Worm (Caenorhabditis elegans) whole organism, late embryonic: ENCODE measurements around the gene chil-9.

Experiments
- K02D7.2 ChIP-seq: sonication (generic microtip); optimal IDR thresholded peaks from 2 replicates; lab custom pipeline; 2017; ENCODE audit warnings: mild to moderate bottlenecking, missing genetic modification characterization, missing compliant biosample characterization
- T23F11.4 ChIP-seq: fragments of 200-800 bp; sonication (Bioruptor generic); optimal IDR thresholded peaks from 2 replicates; lab custom pipeline; 2018; ENCODE audit warnings: mild to moderate bottlenecking, missing genetic modification characterization, missing compliant biosample characterization
- ama-1 ChIP-seq: fragments of 150-350 bp; optimal IDR thresholded peaks from 2 replicates; lab custom pipeline; 2014
- ceh-14 ChIP-seq: sonication (generic microtip); optimal IDR thresholded peaks from 2 replicates; lab custom pipeline; 2016; ENCODE audit warnings: missing genotype, missing genetic modification characterization, missing compliant biosample characterization
- ceh-18 ChIP-seq: sonication (generic microtip); optimal IDR thresholded peaks from 2 replicates; lab custom pipeline; 2016; ENCODE audit warnings: missing genetic modification characterization, missing compliant biosample characterization
- ceh-19 ChIP-seq: fragments of 200-800 bp; sonication (Bioruptor generic); optimal IDR thresholded peaks from 2 replicates; lab custom pipeline; 2018; ENCODE audit warnings: mild to moderate bottlenecking, missing genetic modification characterization, missing compliant biosample characterization
- ceh-22 ChIP-seq: sonication (generic microtip); optimal IDR thresholded peaks from 2 replicates; lab custom pipeline; 2017; ENCODE audit warnings: missing biosample characterization, missing genetic modification characterization
- ceh-30 ChIP-seq: fragments of 150-350 bp; optimal IDR thresholded peaks from 2 replicates; lab custom pipeline; 2014; ENCODE audit warnings: missing biosample characterization, missing genetic modification characterization
- ceh-31 ChIP-seq: sonication (generic microtip); optimal IDR thresholded peaks from 2 replicates; lab custom pipeline; 2016; ENCODE audit warnings: missing genetic modification characterization, missing compliant biosample characterization
- ceh-45 ChIP-seq: fragments of 200-800 bp; sonication (Bioruptor generic); IDR thresholded peaks from 2 replicates; pipeline ENCODE4 v1.3.6; 2022; ENCODE audit warnings: missing genetic modification reagents, missing genetic modification characterization, missing compliant biosample characterization
- ceh-9 ChIP-seq: sonication (generic microtip); optimal IDR thresholded peaks from 2 replicates; lab custom pipeline; 2016; ENCODE audit warnings: mild to moderate bottlenecking, missing genetic modification characterization, inconsistent platforms, missing compliant biosample characterization
- che-1 ChIP-seq: sonication (generic microtip); optimal IDR thresholded peaks from 2 replicates; lab custom pipeline; 2016; ENCODE audit warnings: mild to moderate bottlenecking, missing genetic modification characterization, missing compliant biosample characterization
- dve-1 ChIP-seq: sonication (generic microtip); optimal IDR thresholded peaks from 2 replicates; lab custom pipeline; 2017; ENCODE audit warnings: antibody characterized with exemption, mild to moderate bottlenecking, missing genetic modification characterization, missing compliant biosample characterization
- elt-2 ChIP-seq: sonication (generic microtip); optimal IDR thresholded peaks from 2 replicates; lab custom pipeline; 2016; ENCODE audit warnings: missing genetic modification reagents, missing genetic modification characterization, missing compliant biosample characterization
- elt-4 ChIP-seq: sonication (generic microtip); optimal IDR thresholded peaks from 2 replicates; lab custom pipeline; 2016; ENCODE audit warnings: missing genetic modification characterization, missing compliant biosample characterization
- ets-4 ChIP-seq: sonication (generic microtip); optimal IDR thresholded peaks from 2 replicates; lab custom pipeline; 2016; ENCODE audit warnings: missing genetic modification characterization, missing compliant biosample characterization
- eyg-1 ChIP-seq: sonication (generic microtip); optimal IDR thresholded peaks from 2 replicates; lab custom pipeline; 2016; ENCODE audit warnings: missing genotype, missing genetic modification characterization, missing compliant biosample characterization
- fkh-10 ChIP-seq: fragments of 150-350 bp; optimal IDR thresholded peaks from 2 replicates; lab custom pipeline; 2014; ENCODE audit warnings: missing biosample characterization, missing genetic modification reagents, missing genetic modification characterization
- fkh-6 ChIP-seq: sonication (generic microtip); optimal IDR thresholded peaks from 2 replicates; lab custom pipeline; 2016; ENCODE audit warnings: missing genetic modification characterization, missing compliant biosample characterization
- hlh-15 ChIP-seq: sonication (generic microtip); optimal IDR thresholded peaks from 2 replicates; lab custom pipeline; 2016; ENCODE audit warnings: missing genetic modification characterization, missing compliant biosample characterization
- hlh-30 ChIP-seq: sonication (generic microtip); optimal IDR thresholded peaks from 2 replicates; lab custom pipeline; 2017; ENCODE audit warnings: antibody characterized with exemption, missing genetic modification characterization, missing compliant biosample characterization; ENCODE audit not compliant: insufficient read depth
- lin-11 ChIP-seq: fragments of 200-800 bp; sonication (Bioruptor generic); optimal IDR thresholded peaks from 2 replicates; lab custom pipeline; 2018; ENCODE audit warnings: mild to moderate bottlenecking, missing genetic modification characterization, missing compliant biosample characterization
- nfya-1 ChIP-seq: sonication (generic microtip); optimal IDR thresholded peaks from 2 replicates; lab custom pipeline; 2017; ENCODE audit warnings: missing genetic modification characterization, mild to moderate bottlenecking, missing compliant biosample characterization, antibody characterized with exemption, moderate library complexity
- nhr-11 ChIP-seq: fragments of 150-350 bp; optimal IDR thresholded peaks from 2 replicates; lab custom pipeline; 2014; ENCODE audit warnings: missing biosample characterization, missing genetic modification characterization
- odd-2 ChIP-seq: sonication (generic microtip); optimal IDR thresholded peaks from 2 replicates; lab custom pipeline; 2017; ENCODE audit warnings: antibody characterized with exemption, mild to moderate bottlenecking, missing genetic modification characterization, missing compliant biosample characterization
- pag-3 ChIP-seq: sonication (generic microtip); optimal IDR thresholded peaks from 2 replicates; lab custom pipeline; 2016; ENCODE audit warnings: missing compliant biosample characterization, missing genetic modification characterization, borderline replicate concordance
- pat-9 ChIP-seq: fragments of 200-800 bp; sonication (Bioruptor generic); optimal IDR thresholded peaks from 2 replicates; lab custom pipeline; 2018; ENCODE audit warnings: mild to moderate bottlenecking, missing genetic modification characterization, moderate library complexity, missing compliant biosample characterization
- pax-1 ChIP-seq: fragments of 150-350 bp; optimal IDR thresholded peaks from 2 replicates; lab custom pipeline; 2014; ENCODE audit warnings: missing biosample characterization, missing genetic modification characterization
- pros-1 ChIP-seq: fragments of 150-350 bp; optimal IDR thresholded peaks from 2 replicates; lab custom pipeline; 2014; ENCODE audit warnings: missing biosample characterization, missing genetic modification reagents, missing genetic modification characterization
- sox-4 ChIP-seq: sonication (generic microtip); optimal IDR thresholded peaks from 2 replicates; lab custom pipeline; 2017; ENCODE audit warnings: mild to moderate bottlenecking, missing genetic modification characterization, inconsistent platforms, missing compliant biosample characterization
- syd-9 ChIP-seq: sonication (generic microtip); optimal IDR thresholded peaks from 2 replicates; lab custom pipeline; 2016; ENCODE audit warnings: mild to moderate bottlenecking, missing genetic modification characterization, moderate library complexity, missing compliant biosample characterization
- unc-42 ChIP-seq: sonication (generic microtip); optimal IDR thresholded peaks from 2 replicates; lab custom pipeline; 2016; ENCODE audit warnings: missing genotype, missing genetic modification characterization, missing compliant biosample characterization
- unc-55 ChIP-seq: sonication (generic microtip); optimal IDR thresholded peaks from 2 replicates; lab custom pipeline; 2017; ENCODE audit warnings: missing biosample characterization, missing genetic modification reagents, missing genetic modification characterization

chil-9 gene

DNA sequence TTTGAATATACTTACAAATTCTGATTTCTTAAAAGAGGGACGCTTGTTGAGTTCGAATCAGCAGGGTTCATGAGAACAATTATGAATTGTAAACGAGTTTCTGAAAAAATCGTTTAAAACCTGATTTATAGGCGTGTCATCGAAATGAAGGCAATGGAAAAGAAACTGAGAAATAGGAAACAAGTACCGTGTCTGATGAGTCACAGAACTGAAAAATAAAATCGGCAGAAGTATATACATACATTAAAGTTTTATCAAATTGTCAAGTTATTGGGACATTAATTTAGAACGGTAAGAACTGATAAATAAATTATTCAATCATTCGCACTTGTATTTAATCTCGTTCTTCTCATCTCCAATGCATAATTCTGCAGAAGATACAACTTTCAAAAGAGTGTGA is at the start of gene chil-9:
Gene chil-9 (minus strand): TSS at position 101 of the 400 bp plus-strand sequence.
- TF ChIP-seq ceh-22 (tag; lab: Kevin White, UChicago) (no peak), nfya-1 (tag; lab: Kevin White, UChicago) (no peak), pag-3 (tag; lab: Kevin White, UChicago) (no peak), ceh-9 (tag; lab: Kevin White, UChicago) (no peak), che-1 (tag; lab: Kevin White, UChicago) (no peak), unc-55 (no peak), nhr-11 (tag; lab: Kevin White, UChicago) (no peak), hlh-30 (tag; lab: Kevin White, UChicago) (no peak), lin-11 (tag; lab: Kevin White, UChicago) (no peak), K02D7.2 (no peak), sox-4 (tag; lab: Kevin White, UChicago) (no peak), pros-1 (tag; lab: Kevin White, UChicago) (no peak), elt-2 (tag; lab: Kevin White, UChicago) (no peak), fkh-6 (tag; lab: Kevin White, UChicago) (no peak), odd-2 (no peak), pax-1 (tag; lab: Kevin White, UChicago) (no peak), ceh-45 (GFP tag; lab: Robert Waterston, UW) (no peak), ama-1 (lab: Kevin White, UChicago) (no peak), ceh-19 (GFP tag; lab: Kevin White, UChicago) (no peak), syd-9 (tag; lab: Kevin White, UChicago) (no peak)

DNA sequence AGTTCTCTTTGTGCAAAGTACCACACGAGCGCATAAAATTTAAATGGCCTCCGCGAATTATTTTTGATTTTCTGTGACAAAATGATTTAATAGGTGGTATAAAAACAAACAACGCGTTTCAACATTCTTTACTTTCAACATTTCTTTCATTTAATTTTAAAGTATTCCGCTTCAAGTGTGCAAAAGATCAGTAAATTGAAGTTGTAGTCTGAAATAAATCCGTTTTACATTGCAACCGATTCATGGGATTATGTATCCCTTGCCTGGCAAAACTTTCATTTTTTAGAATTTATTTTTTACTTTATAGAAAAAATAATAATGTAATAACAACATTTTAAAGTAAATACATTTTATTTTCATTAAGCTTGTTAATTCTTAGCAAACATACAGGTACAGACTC is 49.3 kb upstream of the chil-9 start, which contains the start of gene F26C11.1:
Gene F26C11.1 (plus strand): TSS at position 301 of the 400 bp plus-strand sequence.
- TF ChIP-seq nfya-1 (tag; lab: Kevin White, UChicago) (no peak), ets-4 (tag; lab: Kevin White, UChicago) (no peak), unc-55 (no peak), ama-1 (lab: Kevin White, UChicago) (no peak), fkh-10 (no peak), pat-9 (tag; lab: Kevin White, UChicago) (no peak), ceh-14 (no peak), ceh-18 (tag; lab: Kevin White, UChicago) (no peak), elt-4 (tag; lab: Kevin White, UChicago) (no peak), ceh-22 (tag; lab: Kevin White, UChicago) (no peak), ceh-31 (no peak), lin-11 (tag; lab: Kevin White, UChicago) (no peak)
- TF ChIP-seq, all 69 proteins: peak for 0

DNA sequence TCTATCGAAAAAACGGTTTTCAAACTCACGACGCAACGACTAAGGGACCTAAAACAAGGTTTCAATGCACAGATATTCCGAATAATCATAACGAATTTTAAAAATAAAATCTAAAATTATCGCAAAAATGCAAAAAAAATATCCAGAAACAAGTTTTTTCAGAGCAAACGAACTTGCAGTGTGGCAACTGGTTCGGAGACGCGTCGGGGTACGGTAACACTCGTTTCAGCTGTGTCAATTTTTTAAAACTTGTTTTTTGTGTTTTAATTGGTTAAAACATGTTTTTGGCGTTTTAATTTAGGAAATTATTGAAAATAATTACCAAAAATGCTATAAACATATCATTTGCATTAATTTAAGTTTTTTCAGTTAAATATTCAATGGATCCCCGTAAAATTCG is 47.3 kb upstream of the chil-9 start, which contains the start of gene C08H9.16:
Gene C08H9.16 (plus strand): TSS at position 370 of the 400 bp plus-strand sequence.
- TF ChIP-seq unc-42 (tag; lab: Kevin White, UChicago) (peak; percentile 33), nfya-1 (tag; lab: Kevin White, UChicago) (peak; percentile 73), odd-2 (no peak)
- TF ChIP-seq, all 69 proteins: peak for 2

DNA sequence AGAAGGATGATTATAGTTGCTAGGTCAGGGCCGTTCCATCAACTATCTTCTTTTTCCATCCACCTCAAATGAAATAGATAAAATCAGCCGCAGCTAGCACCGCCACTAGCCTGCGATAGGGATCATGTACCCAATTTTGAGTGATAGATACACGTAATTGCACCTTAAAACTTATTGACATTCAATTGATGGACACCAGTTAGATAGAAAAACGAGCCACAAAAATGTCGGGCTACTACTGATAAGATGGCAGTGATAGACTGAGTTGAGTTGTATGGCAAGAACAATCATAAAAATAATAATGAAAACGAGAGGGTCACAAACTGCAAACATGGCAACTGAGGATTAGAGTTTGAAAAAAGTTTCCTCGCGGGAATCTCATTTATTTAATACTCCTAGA is 46.7 kb upstream of the chil-9 start:
- TF ChIP-seq dve-1 (tag; lab: Kevin White, UChicago) (no peak), ceh-30 (tag; lab: Kevin White, UChicago) (no peak), pros-1 (tag; lab: Kevin White, UChicago) (no peak), T23F11.4 (GFP tag; lab: Kevin White, UChicago) (no peak), elt-2 (tag; lab: Kevin White, UChicago) (peak; percentile 81), hlh-15 (tag; lab: Kevin White, UChicago) (no peak), eyg-1 (tag; lab: Kevin White, UChicago) (no peak), pag-3 (tag; lab: Kevin White, UChicago) (no peak)
- TF ChIP-seq, all 69 proteins: peak for 1
